Fruit fly (Drosophila melanogaster) whole organism, embryonic: ENCODE results near the gene Tet.

Experiments used
- Ada2b ChIP-seq: fragments of 200-800 bp; sonication (Bioruptor generic); IDR thresholded peaks from 2 replicates; pipeline ENCODE4 v1.3.6; 2022; ENCODE audit warnings: missing biosample characterization, missing genetic modification characterization
- Atf6 ChIP-seq: fragments of 200-800 bp; sonication (Bioruptor generic); IDR thresholded peaks from 2 replicates; pipeline ENCODE4 v1.3.6; 2022; ENCODE audit warnings: missing biosample characterization, missing genetic modification characterization
- BEAF-32 ChIP-seq: fragments of 200-800 bp; sonication (Bioruptor generic); optimal IDR thresholded peaks from 3 replicates; lab custom pipeline; 2017; ENCODE audit warnings: missing biosample characterization, missing genetic modification characterization, mild to moderate bottlenecking, moderate library complexity, missing genetic modification reagents
- Bteb2 ChIP-seq: fragments of 200-800 bp; sonication (Bioruptor generic); optimal IDR thresholded peaks from 2 replicates; lab custom pipeline; 2016; ENCODE audit warnings: missing biosample characterization, missing genetic modification characterization
- CG11560 ChIP-seq: fragments of 200-800 bp; sonication (Bioruptor generic); IDR thresholded peaks from 3 replicates; pipeline ENCODE4 v1.3.6; 2022; ENCODE audit warnings: missing biosample characterization, missing genetic modification characterization
- CG11696 ChIP-seq: fragments of 200-800 bp; sonication (Bioruptor generic); IDR thresholded peaks from 2 replicates; pipeline ENCODE4 v1.3.6; 2022; ENCODE audit warnings: missing biosample characterization, missing genetic modification characterization
- CG13775 ChIP-seq: fragments of 200-800 bp; sonication (Bioruptor generic); optimal IDR thresholded peaks from 3 replicates; lab custom pipeline; 2017; ENCODE audit warnings: missing biosample characterization, mild to moderate bottlenecking, missing genetic modification characterization
- CG15479 ChIP-seq: fragments of 200-800 bp; sonication (Bioruptor generic); optimal IDR thresholded peaks from 3 replicates; lab custom pipeline; 2019; ENCODE audit warnings: missing biosample characterization, mild to moderate bottlenecking, missing genetic modification characterization, moderate library complexity
- CG1647 ChIP-seq: fragments of 200-800 bp; sonication (Bioruptor generic); optimal IDR thresholded peaks from 3 replicates; lab custom pipeline; 2016; ENCODE audit warnings: missing biosample characterization, missing genetic modification characterization
- CG32532 ChIP-seq: fragments of 200-800 bp; sonication (Bioruptor generic); IDR thresholded peaks from 2 replicates; pipeline ENCODE4 v1.3.6; 2022; ENCODE audit warnings: missing biosample characterization, missing genetic modification characterization
- CG32767 ChIP-seq: fragments of 200-800 bp; sonication (Bioruptor generic); IDR thresholded peaks from 2 replicates; pipeline ENCODE4 v1.3.6; 2022; ENCODE audit warnings: missing biosample characterization, missing genetic modification characterization
- CG32772 ChIP-seq: fragments of 200-800 bp; sonication (Bioruptor generic); IDR thresholded peaks from 2 replicates; pipeline ENCODE4 v1.3.6; 2022; ENCODE audit warnings: missing biosample characterization, missing genetic modification characterization
- CG3407 ChIP-seq: fragments of 200-800 bp; sonication (Bioruptor generic); optimal IDR thresholded peaks from 2 replicates; lab custom pipeline; 2018; ENCODE audit warnings: missing biosample characterization, mild to moderate bottlenecking, missing genetic modification characterization
- CG7745 ChIP-seq: fragments of 200-800 bp; sonication (Bioruptor generic); optimal IDR thresholded peaks from 2 replicates; lab custom pipeline; 2018; ENCODE audit warnings: missing biosample characterization, mild to moderate bottlenecking, missing genetic modification characterization, moderate library complexity
- CG7963 ChIP-seq: fragments of 200-800 bp; sonication (Bioruptor generic); IDR thresholded peaks from 3 replicates; pipeline ENCODE4 v1.3.6; 2022; ENCODE audit warnings: missing biosample characterization, missing genetic modification characterization; ENCODE audit not compliant: partially characterized antibody
- CG8388 ChIP-seq: fragments of 200-800 bp; sonication (Bioruptor generic); optimal IDR thresholded peaks from 2 replicates; lab custom pipeline; 2019; ENCODE audit warnings: missing biosample characterization, mild to moderate bottlenecking, missing genetic modification characterization, moderate library complexity
- CG9817 ChIP-seq: fragments of 200-800 bp; sonication (Bioruptor generic); optimal IDR thresholded peaks from 2 replicates; lab custom pipeline; 2018; ENCODE audit warnings: missing biosample characterization, mild to moderate bottlenecking, missing genetic modification characterization, moderate library complexity
- CG9876 ChIP-seq: fragments of 200-800 bp; sonication (Bioruptor generic); optimal IDR thresholded peaks from 2 replicates; lab custom pipeline; 2016; ENCODE audit warnings: missing biosample characterization, missing genetic modification characterization
- Chrac-16 ChIP-seq: fragments of 200-800 bp; sonication (Bioruptor generic); optimal IDR thresholded peaks from 3 replicates; lab custom pipeline; 2016; ENCODE audit warnings: missing biosample characterization, missing genetic modification characterization
- Dfd ChIP-seq, 2 experiments: fragments of >200 bp; optimal IDR thresholded peaks; 2 replicates each; lab custom pipeline; 2017; ENCODE audit warnings: missing biosample characterization in 2 of 2, missing genetic modification characterization in 2 of 2
- Dll ChIP-seq: fragments of 200-800 bp; sonication (Bioruptor generic); IDR thresholded peaks from 4 replicates; pipeline ENCODE4 v1.3.6; 2022; ENCODE audit warnings: missing biosample characterization, missing genetic modification characterization; ENCODE audit not compliant: partially characterized antibody
- E2f1 ChIP-seq: fragments of 200-800 bp; sonication (Bioruptor generic); IDR thresholded peaks from 2 replicates; pipeline ENCODE4 v1.3.6; 2022; ENCODE audit warnings: missing biosample characterization, missing genetic modification characterization
- Hmx ChIP-seq: fragments of 200-800 bp; sonication (Bioruptor generic); optimal IDR thresholded peaks from 2 replicates; lab custom pipeline; 2016; ENCODE audit warnings: missing biosample characterization, missing genetic modification characterization
- Hr51 ChIP-seq, 2 experiments: fragments of 200-800 bp; sonication (Bioruptor generic); optimal IDR thresholded peaks; 2 replicates in 1 of 2; 3 replicates in 1 of 2; lab custom pipeline; 2016 to 2018; ENCODE audit warnings: missing biosample characterization in 2 of 2, missing genetic modification characterization in 2 of 2, mild to moderate bottlenecking in 1 of 2, moderate library complexity in 1 of 2
- Hsf ChIP-seq: fragments of 200-800 bp; sonication (Bioruptor generic); optimal IDR thresholded peaks from 3 replicates; lab custom pipeline; 2016; ENCODE audit warnings: missing biosample characterization, missing genetic modification characterization
- MBD-R2 ChIP-seq: fragments of 200-800 bp; sonication (Bioruptor generic); IDR thresholded peaks from 2 replicates; pipeline ENCODE4 v1.3.6; 2022; ENCODE audit warnings: missing biosample characterization, missing genetic modification characterization
- Pdp1 ChIP-seq, 2 experiments: fragments of 200-800 bp; sonication (Bioruptor generic); optimal IDR thresholded peaks; 3 replicates each; lab custom pipeline; 2016; ENCODE audit warnings: missing biosample characterization in 2 of 2, missing genetic modification characterization in 2 of 2, mild to moderate bottlenecking in 1 of 2, moderate library complexity in 1 of 2
- Rfx ChIP-seq: fragments of 200-800 bp; sonication (Bioruptor generic); IDR thresholded peaks from 2 replicates; pipeline ENCODE4 v1.3.6; 2022; ENCODE audit warnings: missing biosample characterization, missing genetic modification characterization
- Sry-β ChIP-seq: fragments of 200-800 bp; sonication (Bioruptor generic); optimal IDR thresholded peaks from 2 replicates; lab custom pipeline; 2018; ENCODE audit warnings: missing biosample characterization, mild to moderate bottlenecking, missing genetic modification characterization, moderate library complexity
- Taf1 ChIP-seq: fragments of 200-800 bp; sonication (Bioruptor generic); IDR thresholded peaks from 2 replicates; pipeline ENCODE4 v1.3.6; 2022; ENCODE audit warnings: missing biosample characterization, missing genetic modification characterization
- Tbp ChIP-seq: fragments of >200 bp; optimal IDR thresholded peaks from 2 replicates; lab custom pipeline; 2018; ENCODE audit warnings: missing biosample characterization, missing genetic modification characterization
- YL-1 ChIP-seq: fragments of 200-800 bp; sonication (Bioruptor generic); optimal IDR thresholded peaks from 3 replicates; lab custom pipeline; 2017; ENCODE audit warnings: missing biosample characterization, mild to moderate bottlenecking, missing genetic modification characterization
- abd-A ChIP-seq: fragments of 200-800 bp; sonication (Bioruptor generic); optimal IDR thresholded peaks from 3 replicates; lab custom pipeline; 2019; ENCODE audit warnings: missing biosample characterization, mild to moderate bottlenecking, missing genetic modification characterization, moderate library complexity
- aop ChIP-seq: fragments of 200-800 bp; sonication (Bioruptor generic); IDR thresholded peaks from 2 replicates; pipeline ENCODE4 v1.3.6; 2022; ENCODE audit warnings: missing biosample characterization, missing genetic modification characterization
- cwo ChIP-seq: fragments of 200-800 bp; sonication (Bioruptor generic); optimal IDR thresholded peaks from 3 replicates; lab custom pipeline; 2017; ENCODE audit warnings: missing biosample characterization, missing genetic modification characterization, mild to moderate bottlenecking, moderate library complexity, missing genetic modification reagents
- exex ChIP-seq: fragments of 200-800 bp; sonication (Bioruptor generic); optimal IDR thresholded peaks from 4 replicates; lab custom pipeline; 2018; ENCODE audit warnings: missing biosample characterization, mild to moderate bottlenecking, missing genetic modification characterization, moderate library complexity
- ftz-f1 ChIP-seq: fragments of 200-800 bp; sonication (Bioruptor generic); optimal IDR thresholded peaks from 2 replicates; lab custom pipeline; 2016; ENCODE audit warnings: missing biosample characterization, missing genetic modification characterization
- gfzf ChIP-seq: fragments of 200-800 bp; sonication (Bioruptor generic); optimal IDR thresholded peaks from 2 replicates; lab custom pipeline; 2016; ENCODE audit warnings: missing biosample characterization, mild to moderate bottlenecking, missing genetic modification characterization, moderate library complexity
- knrl ChIP-seq: fragments of 200-800 bp; sonication (Bioruptor generic); IDR thresholded peaks from 3 replicates; pipeline ENCODE4 v1.3.6; 2022; ENCODE audit warnings: missing biosample characterization, missing genetic modification characterization; ENCODE audit not compliant: partially characterized antibody
- lmd ChIP-seq: fragments of 200-800 bp; sonication (Bioruptor generic); IDR thresholded peaks from 2 replicates; pipeline ENCODE4 v1.3.6; 2022; ENCODE audit warnings: missing biosample characterization, missing genetic modification characterization
- lov ChIP-seq, 2 experiments: fragments of 200-800 bp in 1 of 2; fragments of >200 bp in 1 of 2; sonication (Bioruptor generic) in 1 of 2; IDR thresholded peaks in 1 of 2; optimal IDR thresholded peaks in 1 of 2; 2 replicates in 1 of 2; 3 replicates in 1 of 2; pipeline versions ENCODE4 v1.3.6 to Lab custom; 2017 to 2022; ENCODE audit warnings: missing biosample characterization in 1 of 2, missing genetic modification characterization in 1 of 2
- nerfin-1 ChIP-seq: fragments of 200-800 bp; sonication (Bioruptor generic); optimal IDR thresholded peaks from 3 replicates; lab custom pipeline; 2019; ENCODE audit warnings: missing biosample characterization, mild to moderate bottlenecking, missing genetic modification characterization, moderate library complexity
- ssp ChIP-seq: fragments of 200-800 bp; sonication (Bioruptor generic); IDR thresholded peaks from 2 replicates; pipeline ENCODE4 v1.3.6; 2022; ENCODE audit warnings: missing biosample characterization, missing genetic modification characterization
- stwl ChIP-seq: fragments of 200-800 bp; sonication (Bioruptor generic); optimal IDR thresholded peaks from 3 replicates; lab custom pipeline; 2018; ENCODE audit warnings: missing biosample characterization, mild to moderate bottlenecking, missing genetic modification characterization, moderate library complexity
- tna ChIP-seq: fragments of 200-800 bp; sonication (Bioruptor generic); IDR thresholded peaks from 2 replicates; pipeline ENCODE4 v1.3.6; 2022; ENCODE audit warnings: missing biosample characterization, missing genetic modification characterization; ENCODE audit not compliant: partially characterized antibody
- twi ChIP-seq: fragments of 200-800 bp; optimal IDR thresholded peaks from 2 replicates; lab custom pipeline; 2019; ENCODE audit warnings: missing biosample characterization, mild to moderate bottlenecking, missing genetic modification characterization, moderate library complexity
- zen2 ChIP-seq: fragments of 200-800 bp; sonication (Bioruptor generic); IDR thresholded peaks from 3 replicates; pipeline ENCODE4 v1.3.6; 2022; ENCODE audit warnings: missing biosample characterization, missing genetic modification characterization; ENCODE audit not compliant: partially characterized antibody

Gene Tet

dm6 chr3L:2782678-2783027, 96.3 kb downstream of the Tet start:
- TF ChIP-seq twi (tag; lab: Kevin White, UChicago) (peak; percentile 54), lov (optimal IDR thresholded peaks at IDR 0.05; lab: Kevin White, UChicago) (no peak), lov (GFP tag; IDR thresholded peaks at IDR 0.05; lab: Robert Waterston, UW) (0 out of 3 replicates have a peak, but pooled peaks have one; percentile 52), abd-A (tag; lab: Kevin White, UChicago) (no peak), CG1647 (GFP tag; lab: Kevin White, UChicago) (no peak)

- TF ChIP-seq ssp (no peak), CG13775 (GFP tag; lab: Kevin White, UChicago) (no peak), Pdp1 (GFP tag; optimal IDR thresholded peaks at IDR 0.05; lab: Kevin White, UChicago) (peak in 1 of 2 experiments; percentile 97), cwo (GFP tag; lab: Kevin White, UChicago) (no peak), exex (tag; lab: Kevin White, UChicago) (peak; percentile 50), Rfx (GFP tag; lab: Robert Waterston, UW) (peak; percentile 48; the same call in 1 of the 2 replicates), nerfin-1 (tag; lab: Kevin White, UChicago) (no peak), CG15479 (GFP tag; lab: Kevin White, UChicago) (no peak), CG3407 (GFP tag; lab: Kevin White, UChicago) (no peak), CG8388 (GFP tag; lab: Kevin White, UChicago) (no peak), CG9817 (peak; percentile 5), knrl (GFP tag; lab: Robert Waterston, UW) (no peak), CG32767 (GFP tag; lab: Robert Waterston, UW) (no peak), Atf6 (GFP tag; lab: Robert Waterston, UW) (no peak), MBD-R2 (GFP tag; lab: Robert Waterston, UW) (peak; percentile 96), YL-1 (peak; percentile 1), CG32772 (no peak), CG7745 (no peak), gfzf (GFP tag; lab: Kevin White, UChicago) (no peak), Sry-β (no peak), Hsf (GFP tag; lab: Kevin White, UChicago) (no peak), Bteb2 (no peak), Hr51 (GFP tag; optimal IDR thresholded peaks at IDR 0.05; lab: Kevin White, UChicago) (no peak), CG7963 (GFP tag; lab: Robert Waterston, UW) (no peak), CG32532 (GFP tag; lab: Robert Waterston, UW) (peak; percentile 23; the same call in 1 of the 2 replicates), Ada2b (GFP tag; lab: Robert Waterston, UW) (no peak), aop (GFP tag; lab: Robert Waterston, UW) (no peak), CG11696 (GFP tag; lab: Robert Waterston, UW) (no peak), ftz-f1 (GFP tag; lab: Kevin White, UChicago) (no peak), Chrac-16 (GFP tag; lab: Kevin White, UChicago) (no peak), CG9876 (GFP tag; lab: Kevin White, UChicago) (no peak), Tbp (GFP tag; lab: Kevin White, UChicago) (no peak), stwl (tag; lab: Kevin White, UChicago) (peak; percentile 19), CG11560 (no peak), zen2 (GFP tag; lab: Robert Waterston, UW) (no peak), Dll (GFP tag; lab: Robert Waterston, UW) (no peak), E2f1 (GFP tag; lab: Robert Waterston, UW) (no peak), lmd (no peak; the same call in 1 of the 2 replicates), Taf1 (GFP tag; lab: Robert Waterston, UW) (no peak), Dfd (GFP tag; optimal IDR thresholded peaks at IDR 0.05; lab: Kevin White, UChicago) (no peak), tna (GFP tag; lab: Robert Waterston, UW) (no peak), Hmx (GFP tag; lab: Kevin White, UChicago) (no peak), BEAF-32 (GFP tag; lab: Kevin White, UChicago) (no peak)
These were observed 96.8 kb downstream of the Tet start, which contains the start of gene Pgant6 for dm6 chr3L:2781991-2782677. Gene Pgant6 (plus strand): TSS chr3L:2782255.
